Worm (Caenorhabditis elegans): ENCODE results near the gene Y9C2UA.1.

DNA sequence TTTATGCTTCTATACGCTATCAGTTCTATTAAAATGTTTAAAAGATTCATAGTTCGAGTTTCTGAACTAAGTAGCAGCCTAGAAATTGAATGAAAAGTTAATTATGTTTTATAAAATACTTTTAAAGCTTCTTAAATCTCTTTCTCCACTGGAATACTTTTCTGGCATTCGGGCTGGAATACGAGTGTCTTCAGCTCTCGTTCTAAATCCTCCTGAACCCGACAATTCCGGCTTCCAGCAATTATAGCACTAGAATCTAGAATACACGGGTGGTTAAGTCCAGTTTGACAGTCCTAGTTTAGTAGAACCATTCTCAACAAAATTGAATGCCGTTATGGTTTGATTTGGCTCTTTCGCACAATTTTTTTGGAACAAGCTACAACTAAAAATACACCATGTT is 7.1 kb upstream of the Y9C2UA.1 start:
- TF ChIP-seq ama-1 (optimal IDR thresholded peaks at IDR 0.05): no peak
- TF ChIP-seq B0310.2 (tag; optimal IDR thresholded peaks at IDR 0.05): no peak
- TF ChIP-seq tbx-11 (GFP tag; IDR thresholded peaks at IDR 0.05): no peak
- no peak for TF ChIP-seq tbx-37 (GFP tag; conservative IDR thresholded peaks at IDR 0.05)
- no peak for TF ChIP-seq hnd-1 (tag; optimal IDR thresholded peaks at IDR 0.05)
- TF ChIP-seq hmg-4 (GFP tag; optimal IDR thresholded peaks at IDR 0.05): no peak
- no peak for TF ChIP-seq sea-1 (GFP tag; conservative IDR thresholded peaks at IDR 0.05)
- TF ChIP-seq flt-1 (GFP tag; IDR thresholded peaks at IDR 0.05): no peak
- no peak for TF ChIP-seq ets-7 (tag; optimal IDR thresholded peaks at IDR 0.05)

Measured in whole organism, early embryonic.